Worm (Caenorhabditis elegans) whole organism, late embryonic: ENCODE measurements around the gene nhr-125.

ENCODE experiments used
- T23F11.4 ChIP-seq: fragments of 200-800 bp; sonication (Bioruptor generic); optimal IDR thresholded peaks from 2 replicates; lab custom pipeline; 2018; ENCODE audit warnings: mild to moderate bottlenecking, missing genetic modification characterization, missing compliant biosample characterization
- ahr-1 ChIP-seq: sonication (generic microtip); optimal IDR thresholded peaks from 2 replicates; lab custom pipeline; 2016; ENCODE audit warnings: missing genetic modification characterization, missing compliant biosample characterization
- ceh-24 ChIP-seq: sonication (generic microtip); optimal IDR thresholded peaks from 2 replicates; lab custom pipeline; 2016; ENCODE audit warnings: mild to moderate bottlenecking, missing genetic modification characterization, missing compliant biosample characterization
- ceh-30 ChIP-seq: fragments of 150-350 bp; optimal IDR thresholded peaks from 2 replicates; lab custom pipeline; 2014; ENCODE audit warnings: missing biosample characterization, missing genetic modification characterization
- ceh-31 ChIP-seq: sonication (generic microtip); optimal IDR thresholded peaks from 2 replicates; lab custom pipeline; 2016; ENCODE audit warnings: missing genetic modification characterization, missing compliant biosample characterization
- ceh-48 ChIP-seq: sonication (generic microtip); optimal IDR thresholded peaks from 2 replicates; lab custom pipeline; 2016; ENCODE audit warnings: missing genetic modification characterization, inconsistent platforms, missing compliant biosample characterization
- dmd-4 ChIP-seq: sonication (generic microtip); optimal IDR thresholded peaks from 2 replicates; lab custom pipeline; 2016; ENCODE audit warnings: borderline replicate concordance, missing genetic modification characterization, missing compliant biosample characterization
- dve-1 ChIP-seq: sonication (generic microtip); optimal IDR thresholded peaks from 2 replicates; lab custom pipeline; 2017; ENCODE audit warnings: antibody characterized with exemption, mild to moderate bottlenecking, missing genetic modification characterization, missing compliant biosample characterization
- elt-2 ChIP-seq: sonication (generic microtip); optimal IDR thresholded peaks from 2 replicates; lab custom pipeline; 2016; ENCODE audit warnings: missing genetic modification reagents, missing genetic modification characterization, missing compliant biosample characterization
- elt-4 ChIP-seq: sonication (generic microtip); optimal IDR thresholded peaks from 2 replicates; lab custom pipeline; 2016; ENCODE audit warnings: missing genetic modification characterization, missing compliant biosample characterization
- ets-4 ChIP-seq: sonication (generic microtip); optimal IDR thresholded peaks from 2 replicates; lab custom pipeline; 2016; ENCODE audit warnings: missing genetic modification characterization, missing compliant biosample characterization
- eyg-1 ChIP-seq: sonication (generic microtip); optimal IDR thresholded peaks from 2 replicates; lab custom pipeline; 2016; ENCODE audit warnings: missing genotype, missing genetic modification characterization, missing compliant biosample characterization
- fax-1 ChIP-seq: sonication (generic microtip); optimal IDR thresholded peaks from 2 replicates; lab custom pipeline; 2016; ENCODE audit warnings: missing genotype, missing genetic modification characterization, missing compliant biosample characterization
- fkh-6 ChIP-seq: sonication (generic microtip); optimal IDR thresholded peaks from 2 replicates; lab custom pipeline; 2016; ENCODE audit warnings: missing genetic modification characterization, missing compliant biosample characterization
- gmeb-2 ChIP-seq: sonication (generic microtip); optimal IDR thresholded peaks from 2 replicates; lab custom pipeline; 2016; ENCODE audit warnings: missing genetic modification characterization, inconsistent platforms, missing compliant biosample characterization
- hlh-13 ChIP-seq: fragments of 200-800 bp; sonication (Bioruptor generic); optimal IDR thresholded peaks from 2 replicates; lab custom pipeline; 2018; ENCODE audit warnings: mild to moderate bottlenecking, missing genetic modification characterization, missing compliant biosample characterization
- hlh-30 ChIP-seq: sonication (generic microtip); optimal IDR thresholded peaks from 2 replicates; lab custom pipeline; 2017; ENCODE audit warnings: antibody characterized with exemption, missing genetic modification characterization, missing compliant biosample characterization; ENCODE audit not compliant: insufficient read depth
- hlh-8 ChIP-seq: sonication (generic microtip); optimal IDR thresholded peaks from 2 replicates; lab custom pipeline; 2016; ENCODE audit warnings: missing genotype, missing genetic modification characterization, missing compliant biosample characterization
- lim-6 ChIP-seq: sonication (generic microtip); optimal IDR thresholded peaks from 2 replicates; lab custom pipeline; 2016; ENCODE audit warnings: missing genetic modification characterization, missing compliant biosample characterization
- madf-2 ChIP-seq: sonication (generic microtip); optimal IDR thresholded peaks from 2 replicates; lab custom pipeline; 2017; ENCODE audit warnings: missing genetic modification characterization, missing compliant biosample characterization
- mec-3 ChIP-seq: sonication (generic microtip); optimal IDR thresholded peaks from 2 replicates; lab custom pipeline; 2016; ENCODE audit warnings: borderline replicate concordance, missing genetic modification characterization, missing compliant biosample characterization
- nhr-11 ChIP-seq: fragments of 150-350 bp; optimal IDR thresholded peaks from 2 replicates; lab custom pipeline; 2014; ENCODE audit warnings: missing biosample characterization, missing genetic modification characterization
- nhr-232 ChIP-seq: sonication (generic microtip); optimal IDR thresholded peaks from 2 replicates; lab custom pipeline; 2016; ENCODE audit warnings: missing genetic modification characterization, missing compliant biosample characterization
- npax-4 ChIP-seq: sonication (generic microtip); optimal IDR thresholded peaks from 2 replicates; lab custom pipeline; 2016; ENCODE audit warnings: missing genetic modification characterization, missing compliant biosample characterization
- pag-3 ChIP-seq: sonication (generic microtip); optimal IDR thresholded peaks from 2 replicates; lab custom pipeline; 2016; ENCODE audit warnings: missing compliant biosample characterization, missing genetic modification characterization, borderline replicate concordance
- pat-9 ChIP-seq: fragments of 200-800 bp; sonication (Bioruptor generic); optimal IDR thresholded peaks from 2 replicates; lab custom pipeline; 2018; ENCODE audit warnings: mild to moderate bottlenecking, missing genetic modification characterization, moderate library complexity, missing compliant biosample characterization
- pax-1 ChIP-seq: fragments of 150-350 bp; optimal IDR thresholded peaks from 2 replicates; lab custom pipeline; 2014; ENCODE audit warnings: missing biosample characterization, missing genetic modification characterization
- pha-4 ChIP-seq: fragments of 150-350 bp; optimal IDR thresholded peaks from 2 replicates; lab custom pipeline; 2018; ENCODE audit warnings: missing biosample characterization, missing genetic modification reagents, missing genetic modification characterization
- rnt-1 ChIP-seq: sonication (generic microtip); optimal IDR thresholded peaks from 2 replicates; lab custom pipeline; 2016; ENCODE audit warnings: missing genetic modification characterization, missing compliant biosample characterization
- sdc-2 ChIP-seq: sonication (generic microtip); optimal IDR thresholded peaks from 2 replicates; lab custom pipeline; 2016; ENCODE audit warnings: missing genotype, missing genetic modification characterization, missing compliant biosample characterization
- sox-4 ChIP-seq: sonication (generic microtip); optimal IDR thresholded peaks from 2 replicates; lab custom pipeline; 2017; ENCODE audit warnings: mild to moderate bottlenecking, missing genetic modification characterization, inconsistent platforms, missing compliant biosample characterization
- tbx-7 ChIP-seq: sonication (generic microtip); optimal IDR thresholded peaks from 2 replicates; lab custom pipeline; 2016; ENCODE audit warnings: missing genotype, missing genetic modification characterization, missing compliant biosample characterization
- unc-3 ChIP-seq, 2 experiments: fragments of 200-800 bp in 1 of 2; sonication (Bioruptor generic) in 1 of 2; sonication (generic microtip) in 1 of 2; conservative IDR thresholded peaks in 1 of 2; optimal IDR thresholded peaks in 1 of 2; 2 replicates each; pipeline versions ENCODE4 v1.3.6 to Lab custom; 2016 to 2022; ENCODE audit warnings: missing compliant biosample characterization in 2 of 2, missing genetic modification characterization in 2 of 2, missing genetic modification reagents in 1 of 2
- unc-42 ChIP-seq: sonication (generic microtip); optimal IDR thresholded peaks from 2 replicates; lab custom pipeline; 2016; ENCODE audit warnings: missing genotype, missing genetic modification characterization, missing compliant biosample characterization
- unc-86 ChIP-seq: sonication (generic microtip); optimal IDR thresholded peaks from 2 replicates; lab custom pipeline; 2016; ENCODE audit warnings: missing genetic modification characterization, missing compliant biosample characterization
- zip-5 ChIP-seq: sonication (generic microtip); optimal IDR thresholded peaks from 2 replicates; lab custom pipeline; 2016; ENCODE audit warnings: missing genetic modification characterization, missing compliant biosample characterization

The nhr-125 gene

DNA sequence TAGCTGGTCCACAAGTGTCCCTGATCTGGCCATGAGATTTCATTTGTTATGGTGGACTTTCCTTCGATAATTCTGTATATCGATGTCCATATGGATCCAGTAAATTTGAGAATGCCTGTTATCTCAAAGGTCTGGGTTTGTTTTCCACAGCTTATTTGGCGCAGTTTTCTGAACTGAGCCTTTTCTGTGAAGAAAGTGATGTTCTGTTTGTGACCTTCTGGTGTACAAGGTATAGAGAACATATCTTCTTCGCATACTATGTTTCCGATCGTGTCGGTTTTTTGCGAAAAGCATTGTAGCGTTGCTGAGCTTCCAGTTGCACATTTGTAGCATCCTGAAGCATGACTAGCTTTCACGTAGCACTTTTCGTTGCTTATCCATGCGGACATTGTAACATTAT, 22.5 kb downstream of the nhr-125 start:
- TF ChIP-seq sdc-2, result no peak
- TF ChIP-seq mec-3 (tag; lab: Kevin White, UChicago), result no peak
- no peak for TF ChIP-seq pha-4 (tag; lab: Kevin White, UChicago)
- no peak for TF ChIP-seq pag-3 (tag; lab: Kevin White, UChicago)
- TF ChIP-seq fax-1, result no peak
- TF ChIP-seq hlh-30 (tag; lab: Kevin White, UChicago), result no peak
- TF ChIP-seq unc-42 (tag; lab: Kevin White, UChicago), result no peak
- no peak for TF ChIP-seq unc-3 (GFP tag; conservative IDR thresholded peaks at IDR 0.05; lab: Robert Waterston, UW)
- TF ChIP-seq unc-3 (tag; optimal IDR thresholded peaks at IDR 0.05; lab: Kevin White, UChicago), result no peak
- TF ChIP-seq nhr-11 (tag; lab: Kevin White, UChicago), result no peak
- TF ChIP-seq ceh-24 (tag; lab: Kevin White, UChicago), result no peak
- TF ChIP-seq zip-5 (tag; lab: Kevin White, UChicago), result no peak
- no peak for TF ChIP-seq madf-2 (tag; lab: Kevin White, UChicago)
- no peak for TF ChIP-seq pat-9 (tag; lab: Kevin White, UChicago)
- TF ChIP-seq hlh-13 (GFP tag; lab: Kevin White, UChicago), result no peak
- TF ChIP-seq elt-4 (tag; lab: Kevin White, UChicago), result no peak
- no peak for TF ChIP-seq tbx-7 (tag; lab: Kevin White, UChicago)
- TF ChIP-seq dve-1 (tag; lab: Kevin White, UChicago), result no peak
- TF ChIP-seq pax-1, result no peak

ce11 chrV:4299741-4300140, 25.6 kb downstream of the nhr-125 start, which contains the start of gene ZC132.3:
TSS of gene ZC132.3 (minus strand) at chrV:4299841.
- no peak for TF ChIP-seq ahr-1 (tag; lab: Kevin White, UChicago)
- TF ChIP-seq T23F11.4 (GFP tag; lab: Kevin White, UChicago), result no peak
- TF ChIP-seq gmeb-2 (tag; lab: Kevin White, UChicago), result no peak
- no peak for TF ChIP-seq pha-4 (tag; lab: Kevin White, UChicago)
- TF ChIP-seq elt-2 (tag; lab: Kevin White, UChicago), result no peak
- no peak for TF ChIP-seq fax-1
- no peak for TF ChIP-seq eyg-1 (tag; lab: Kevin White, UChicago)
- TF ChIP-seq ets-4, result no peak
- TF ChIP-seq npax-4 (tag; lab: Kevin White, UChicago), result no peak

DNA sequence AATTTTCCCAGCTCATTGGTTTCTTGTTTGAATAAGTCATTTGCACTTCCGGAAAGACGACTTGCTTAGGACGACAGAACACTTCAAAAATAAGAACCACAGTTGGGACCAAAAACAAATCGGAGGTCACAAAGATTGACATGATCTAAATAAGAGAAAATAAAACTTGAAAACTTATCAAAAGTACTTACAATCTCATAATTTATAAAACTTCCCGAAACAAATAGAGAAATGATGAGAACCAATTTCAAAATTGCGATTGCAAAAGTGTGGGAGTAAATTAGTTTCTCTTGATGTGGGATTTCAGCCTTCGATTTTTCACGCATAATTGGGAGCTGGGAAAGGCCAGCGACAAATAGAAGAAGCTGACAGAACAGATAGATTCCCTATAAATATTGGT, 26.7 kb downstream of the nhr-125 start, which contains the start of gene ZC132.11:
Gene ZC132.11, minus strand, starts transcription at position 101 of the 400 bp plus-strand sequence.
- TF ChIP-seq fkh-6 (no peak), dve-1 (tag; lab: Kevin White, UChicago) (no peak), pax-1 (no peak), zip-5 (tag; lab: Kevin White, UChicago) (no peak), dmd-4 (tag; lab: Kevin White, UChicago) (no peak), sox-4 (tag; lab: Kevin White, UChicago) (no peak), ceh-30 (no peak)

ce11 chrV:4295920-4296319, 29.4 kb downstream of the nhr-125 start, which contains the start of gene F47D2.11:
TSS of gene F47D2.11 (minus strand) at chrV:4296020.
- TF ChIP-seq unc-3 (GFP tag; conservative IDR thresholded peaks at IDR 0.05; lab: Robert Waterston, UW) (no peak), unc-3 (tag; optimal IDR thresholded peaks at IDR 0.05; lab: Kevin White, UChicago) (no peak), nhr-232 (tag; lab: Kevin White, UChicago) (no peak), pat-9 (tag; lab: Kevin White, UChicago) (no peak), ceh-48 (tag; lab: Kevin White, UChicago) (no peak), hlh-30 (tag; lab: Kevin White, UChicago) (no peak), ceh-30 (no peak), lim-6 (tag; lab: Kevin White, UChicago) (no peak), zip-5 (tag; lab: Kevin White, UChicago) (no peak), rnt-1 (tag; lab: Kevin White, UChicago) (no peak), nhr-11 (tag; lab: Kevin White, UChicago) (no peak), hlh-8 (tag; lab: Kevin White, UChicago) (no peak), ceh-31 (tag; lab: Kevin White, UChicago) (no peak), unc-86 (no peak), pha-4 (tag; lab: Kevin White, UChicago) (no peak)
